Fruit fly (Drosophila melanogaster): Measurements from ENCODE around the gene ssp3.

DNA sequence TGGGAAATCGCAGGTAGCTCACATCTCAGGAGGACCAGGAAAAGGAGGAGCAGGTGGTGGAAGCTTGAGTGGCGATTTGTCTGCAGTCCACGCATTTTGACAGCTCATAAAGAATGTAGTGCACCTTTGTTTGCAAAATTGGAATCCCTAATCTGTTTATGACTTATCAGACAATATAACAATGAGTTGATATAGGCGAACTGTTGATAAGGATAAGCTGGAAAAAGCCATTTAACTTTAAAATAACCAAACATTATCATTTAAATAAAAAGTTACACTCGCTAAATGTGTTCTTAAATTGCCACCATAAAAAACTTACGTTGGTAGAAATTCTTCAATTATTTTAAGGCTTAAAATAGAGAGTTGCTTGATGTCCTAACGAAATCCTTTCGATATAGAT lies 46.4 kb upstream of the ssp3 start, which contains the start of gene CG15170:
- TF ChIP-seq Clk (GFP tag; optimal IDR thresholded peaks at IDR 0.05) (no peak), toe (GFP tag; optimal IDR thresholded peaks at IDR 0.05) (no peak), CG7045 (GFP tag; optimal IDR thresholded peaks at IDR 0.05) (no peak), cic (GFP tag; optimal IDR thresholded peaks at IDR 0.05) (no peak), pad (GFP tag; optimal IDR thresholded peaks at IDR 0.05) (no peak), Crg-1 (GFP tag; optimal IDR thresholded peaks at IDR 0.05) (no peak), cnc (optimal IDR thresholded peaks at IDR 0.05) (no peak), kay (GFP tag; ENCODE audit: borderline replicate concordance) (no peak), tj (GFP tag; optimal IDR thresholded peaks at IDR 0.05) (no peak), ovo (GFP tag; optimal IDR thresholded peaks at IDR 0.05) (no peak), CG33017 (tag; optimal IDR thresholded peaks at IDR 0.05) (no peak), CG11617 (GFP tag; optimal IDR thresholded peaks at IDR 0.05) (no peak)
